Worm (Caenorhabditis elegans) whole organism, L3 larva: Measurements from ENCODE around the gene F20E11.7.

Experiments used
- ZK546.5 ChIP-seq: sonication (generic microtip); optimal IDR thresholded peaks from 2 replicates; lab custom pipeline; 2017; ENCODE audit warnings: missing biosample characterization, missing genetic modification characterization
- aly-2 ChIP-seq: fragments of 150-350 bp; optimal IDR thresholded peaks from 2 replicates; lab custom pipeline; 2014; ENCODE audit warnings: missing biosample characterization, missing genetic modification characterization
- ceh-16 ChIP-seq: sonication (generic microtip); optimal IDR thresholded peaks from 2 replicates; lab custom pipeline; 2017; ENCODE audit warnings: missing biosample characterization, missing genetic modification characterization
- lin-39 ChIP-seq: fragments of 150-350 bp; optimal IDR thresholded peaks from 2 replicates; lab custom pipeline; 2018; ENCODE audit warnings: missing biosample characterization, missing genetic modification reagents, missing genetic modification characterization
- nhr-11 ChIP-seq: fragments of 150-350 bp; optimal IDR thresholded peaks from 2 replicates; lab custom pipeline; 2014; ENCODE audit warnings: missing biosample characterization, missing genetic modification characterization
- nhr-23 ChIP-seq: fragments of 150-350 bp; optimal IDR thresholded peaks from 2 replicates; lab custom pipeline; 2014; ENCODE audit warnings: missing biosample characterization, missing genetic modification reagents, missing genetic modification characterization
- nhr-237 ChIP-seq: fragments of 150-350 bp; optimal IDR thresholded peaks from 2 replicates; lab custom pipeline; 2014; ENCODE audit warnings: missing biosample characterization, missing genetic modification characterization
- nhr-76 ChIP-seq: fragments of 150-350 bp; sonication (generic microtip); optimal IDR thresholded peaks from 5 replicates; lab custom pipeline; 2014; ENCODE audit warnings: missing biosample characterization, missing genetic modification characterization
- skn-1 ChIP-seq: fragments of 150-350 bp; optimal IDR thresholded peaks from 2 replicates; lab custom pipeline; 2014; ENCODE audit warnings: missing biosample characterization, missing genetic modification characterization
- snpc-4 ChIP-seq: fragments of 150-350 bp; optimal IDR thresholded peaks from 2 replicates; lab custom pipeline; 2014; ENCODE audit warnings: missing biosample characterization, missing genetic modification characterization
- unc-62 ChIP-seq: fragments of 150-350 bp; sonication (generic microtip); optimal IDR thresholded peaks from 4 replicates; lab custom pipeline; 2014; ENCODE audit warnings: missing biosample characterization, missing genetic modification reagents, missing genetic modification characterization
- ztf-4 ChIP-seq: fragments of 150-350 bp; optimal IDR thresholded peaks from 2 replicates; lab custom pipeline; 2014; ENCODE audit warnings: missing biosample characterization, missing genetic modification characterization

DNA sequence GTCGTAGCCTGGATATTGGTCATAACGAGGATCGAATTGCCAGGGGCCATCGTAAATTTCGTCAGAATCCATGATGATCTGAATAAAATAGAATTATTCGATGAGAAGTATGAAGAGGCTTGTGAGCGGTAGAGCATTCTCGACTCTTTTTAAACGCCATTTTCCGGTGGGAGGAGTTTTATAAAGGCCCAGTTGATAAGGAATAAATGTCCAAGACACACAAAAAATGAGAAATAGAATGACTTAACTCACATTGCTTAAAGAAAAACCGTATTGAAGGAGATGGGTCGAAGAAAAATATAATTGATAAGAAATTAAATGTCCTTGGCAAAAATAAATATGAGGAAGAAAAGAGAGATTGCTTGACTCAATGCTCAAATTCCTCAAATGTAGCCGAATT, 4.8 kb downstream of the F20E11.7 start, which contains the start of gene F20E11.17:
- no peak for TF ChIP-seq ztf-4 (tag; lab: Kevin White, UChicago)
- TF ChIP-seq nhr-23 (tag; lab: Kevin White, UChicago), result no peak
- no peak for TF ChIP-seq nhr-11
- TF ChIP-seq aly-2 (tag; lab: Kevin White, UChicago), result no peak
- no peak for TF ChIP-seq ceh-16 (tag; lab: Kevin White, UChicago)
- TF ChIP-seq unc-62 (GFP tag; lab: Kevin White, UChicago), result no peak
- no peak for TF ChIP-seq skn-1 (tag; lab: Kevin White, UChicago)
- TF ChIP-seq ZK546.5 (tag; lab: Kevin White, UChicago), result no peak
- TF ChIP-seq nhr-237 (tag; lab: Kevin White, UChicago), result no peak
- TF ChIP-seq nhr-76 (tag; lab: Kevin White, UChicago), result no peak
- no peak for TF ChIP-seq lin-39
- no peak for TF ChIP-seq snpc-4 (tag; lab: Kevin White, UChicago)
